Fruit fly (Drosophila melanogaster) whole organism, embryonic: ENCODE data around the gene CG13114.
A peak's percentile ranks its signal among the peaks of the same experiment; 100 is the strongest.

Source experiments
- Bgb ChIP-seq: fragments of 200-800 bp; sonication (Bioruptor generic); IDR thresholded peaks from 2 replicates; pipeline ENCODE4 v1.3.6; 2022; ENCODE audit warnings: missing biosample characterization, missing genetic modification characterization; ENCODE audit not compliant: partially characterized antibody
- BtbVII ChIP-seq: fragments of 200-800 bp; sonication (Bioruptor generic); optimal IDR thresholded peaks from 3 replicates; lab custom pipeline; 2017; ENCODE audit warnings: missing biosample characterization, mild to moderate bottlenecking, missing genetic modification characterization
- CG10366 ChIP-seq: fragments of 200-800 bp; sonication (Bioruptor generic); IDR thresholded peaks from 2 replicates; pipeline ENCODE4 v1.3.6; 2022; ENCODE audit warnings: missing biosample characterization, missing genetic modification characterization
- CG13287 ChIP-seq: fragments of 200-800 bp; sonication (Bioruptor generic); IDR thresholded peaks from 2 replicates; pipeline ENCODE4 v1.3.6; 2022; ENCODE audit warnings: missing biosample characterization, missing genetic modification characterization; ENCODE audit not compliant: partially characterized antibody
- CG13894 ChIP-seq: fragments of 200-800 bp; sonication (Bioruptor generic); optimal IDR thresholded peaks from 3 replicates; lab custom pipeline; 2018; ENCODE audit warnings: missing biosample characterization, mild to moderate bottlenecking, missing genetic modification characterization, moderate library complexity
- CG14441 ChIP-seq: fragments of 200-800 bp; sonication (Bioruptor generic); IDR thresholded peaks from 2 replicates; pipeline ENCODE4 v1.3.6; 2022; ENCODE audit warnings: missing biosample characterization, missing genetic modification characterization
- CG16813 ChIP-seq: fragments of 200-800 bp; sonication (Bioruptor generic); IDR thresholded peaks from 3 replicates; pipeline ENCODE4 v1.3.6; 2022; ENCODE audit warnings: missing biosample characterization, missing genetic modification characterization; ENCODE audit not compliant: partially characterized antibody
- CG17829 ChIP-seq: fragments of 200-800 bp; optimal IDR thresholded peaks from 2 replicates; lab custom pipeline; 2019; ENCODE audit warnings: missing biosample characterization, mild to moderate bottlenecking, missing genetic modification characterization, moderate library complexity
- CG18011 ChIP-seq: fragments of 200-800 bp; sonication (Bioruptor generic); optimal IDR thresholded peaks from 2 replicates; lab custom pipeline; 2017; ENCODE audit warnings: missing biosample characterization, missing genetic modification characterization, mild to moderate bottlenecking, moderate library complexity, missing genotype
- CG18262 ChIP-seq: fragments of 200-800 bp; optimal IDR thresholded peaks from 3 replicates; lab custom pipeline; 2019; ENCODE audit warnings: missing biosample characterization, mild to moderate bottlenecking, missing genetic modification characterization, moderate library complexity
- CG2712 ChIP-seq: fragments of 200-800 bp; optimal IDR thresholded peaks from 3 replicates; lab custom pipeline; 2019; ENCODE audit warnings: missing biosample characterization, mild to moderate bottlenecking, missing genetic modification characterization, moderate library complexity
- CG31441 ChIP-seq: fragments of 200-800 bp; sonication (Bioruptor generic); IDR thresholded peaks from 2 replicates; pipeline ENCODE4 v1.3.6; 2022; ENCODE audit warnings: missing biosample characterization, missing genetic modification characterization
- CG3281 ChIP-seq: fragments of 200-800 bp; sonication (Bioruptor generic); optimal IDR thresholded peaks from 3 replicates; lab custom pipeline; 2017; ENCODE audit warnings: missing biosample characterization, mild to moderate bottlenecking, missing genetic modification characterization
- CG34376 ChIP-seq: fragments of 200-800 bp; sonication (Bioruptor generic); optimal IDR thresholded peaks from 2 replicates; lab custom pipeline; 2018; ENCODE audit warnings: missing biosample characterization, mild to moderate bottlenecking, missing genetic modification characterization
- CG34422 ChIP-seq: fragments of 200-800 bp; sonication (Bioruptor generic); IDR thresholded peaks from 3 replicates; pipeline ENCODE4 v1.3.6; 2022; ENCODE audit warnings: missing biosample characterization, missing genetic modification characterization
- Dp ChIP-seq: fragments of 200-800 bp; sonication (Bioruptor generic); optimal IDR thresholded peaks from 2 replicates; lab custom pipeline; 2018; ENCODE audit warnings: missing biosample characterization, mild to moderate bottlenecking, missing genetic modification characterization, moderate library complexity
- Drgx ChIP-seq: fragments of 200-800 bp; sonication (Bioruptor generic); IDR thresholded peaks from 2 replicates; pipeline ENCODE4 v1.3.6; 2022; ENCODE audit warnings: missing biosample characterization, missing genetic modification characterization
- ERR ChIP-seq: fragments of 200-800 bp; sonication (Bioruptor generic); optimal IDR thresholded peaks from 2 replicates; lab custom pipeline; 2016; ENCODE audit warnings: missing biosample characterization, missing genetic modification characterization
- Elba2 ChIP-seq: fragments of 200-800 bp; sonication (Bioruptor generic); optimal IDR thresholded peaks from 3 replicates; lab custom pipeline; 2016; ENCODE audit warnings: missing biosample characterization, missing genetic modification characterization
- HLH3B ChIP-seq: fragments of 200-800 bp; sonication (Bioruptor generic); IDR thresholded peaks from 2 replicates; pipeline ENCODE4 v1.3.6; 2022; ENCODE audit warnings: missing biosample characterization, missing genetic modification characterization
- Kr ChIP-seq: fragments of 200-800 bp; sonication (Bioruptor generic); optimal IDR thresholded peaks from 2 replicates; lab custom pipeline; 2017; ENCODE audit warnings: missing biosample characterization, mild to moderate bottlenecking, missing genetic modification characterization
- Lim3 ChIP-seq: fragments of 200-800 bp; sonication (Bioruptor generic); IDR thresholded peaks from 2 replicates; pipeline ENCODE4 v1.3.6; 2022; ENCODE audit warnings: missing biosample characterization, missing genetic modification characterization
- MBD-R2 ChIP-seq: fragments of 200-800 bp; sonication (Bioruptor generic); IDR thresholded peaks from 2 replicates; pipeline ENCODE4 v1.3.6; 2022; ENCODE audit warnings: missing biosample characterization, missing genetic modification characterization
- Med ChIP-seq: fragments of 200-800 bp; sonication (Bioruptor generic); peaks from one replicate; lab custom pipeline; 2016; ENCODE audit warnings: missing biosample characterization, missing genetic modification characterization, mild to moderate bottlenecking, inconsistent platforms, moderate library complexity
- Oaz ChIP-seq: fragments of 200-800 bp; sonication (Bioruptor generic); IDR thresholded peaks from 2 replicates; pipeline ENCODE4 v1.3.6; 2022; ENCODE audit warnings: missing biosample characterization, missing genetic modification characterization
- Sry-δ ChIP-seq: fragments of 200-800 bp; sonication (Bioruptor generic); optimal IDR thresholded peaks from 2 replicates; lab custom pipeline; 2016; ENCODE audit warnings: missing biosample characterization, missing genetic modification characterization
- al ChIP-seq: fragments of 200-800 bp; sonication (Bioruptor generic); IDR thresholded peaks from 2 replicates; pipeline ENCODE4 v1.3.6; 2022; ENCODE audit warnings: missing biosample characterization, missing genetic modification characterization
- chn ChIP-seq: fragments of 200-800 bp; sonication (Bioruptor generic); optimal IDR thresholded peaks from 2 replicates; lab custom pipeline; 2016; ENCODE audit warnings: missing biosample characterization, missing genetic modification characterization
- crp ChIP-seq, 2 experiments: fragments of 200-800 bp; sonication (Bioruptor generic); optimal IDR thresholded peaks; 2 replicates in 1 of 2; 3 replicates in 1 of 2; lab custom pipeline; 2017; ENCODE audit warnings: missing biosample characterization in 2 of 2, missing genetic modification characterization in 2 of 2, mild to moderate bottlenecking in 1 of 2, moderate library complexity in 1 of 2
- ewg ChIP-seq: fragments of 200-800 bp; sonication (Bioruptor generic); optimal IDR thresholded peaks from 3 replicates; lab custom pipeline; 2017; ENCODE audit warnings: mild to moderate bottlenecking, missing biosample characterization, missing genetic modification reagents, missing genetic modification characterization
- gce ChIP-seq: fragments of 200-800 bp; sonication (Bioruptor generic); IDR thresholded peaks from 3 replicates; pipeline ENCODE4 v1.3.6; 2022; ENCODE audit warnings: missing biosample characterization, missing genetic modification characterization
- gfzf ChIP-seq: fragments of 200-800 bp; sonication (Bioruptor generic); optimal IDR thresholded peaks from 2 replicates; lab custom pipeline; 2016; ENCODE audit warnings: missing biosample characterization, mild to moderate bottlenecking, missing genetic modification characterization, moderate library complexity
- gsb ChIP-seq: fragments of 200-800 bp; sonication (Bioruptor generic); IDR thresholded peaks from 2 replicates; pipeline ENCODE4 v1.3.6; 2022; ENCODE audit warnings: missing biosample characterization, missing genetic modification characterization
- ind ChIP-seq: fragments of 200-800 bp; sonication (Bioruptor generic); optimal IDR thresholded peaks from 3 replicates; lab custom pipeline; 2016; ENCODE audit warnings: missing biosample characterization, missing genetic modification characterization
- kni ChIP-seq: fragments of 200-800 bp; sonication (Bioruptor generic); optimal IDR thresholded peaks from 3 replicates; lab custom pipeline; 2017; ENCODE audit warnings: mild to moderate bottlenecking, missing biosample characterization, missing genetic modification reagents, missing genetic modification characterization
- onecut ChIP-seq: fragments of 200-800 bp; sonication (Bioruptor generic); IDR thresholded peaks from 2 replicates; pipeline ENCODE4 v1.3.6; 2022; ENCODE audit warnings: missing biosample characterization, missing genetic modification characterization
- phol ChIP-seq: fragments of 200-800 bp; sonication (Bioruptor generic); optimal IDR thresholded peaks from 3 replicates; lab custom pipeline; 2018; ENCODE audit warnings: missing biosample characterization, mild to moderate bottlenecking, missing genetic modification characterization, moderate library complexity
- prd ChIP-seq, 3 experiments: fragments of >200 bp in 2 of 3; fragments of 200-800 bp in 1 of 3; sonication (Bioruptor generic) in 1 of 3; optimal IDR thresholded peaks in 2 of 3; IDR thresholded peaks in 1 of 3; 2 replicates in 2 of 3; 3 replicates in 1 of 3; pipeline versions ENCODE4 v1.3.6 to Lab custom; 2017 to 2022; ENCODE audit warnings: missing biosample characterization in 1 of 3, missing genetic modification characterization in 1 of 3
- salm ChIP-seq: fragments of 200-800 bp; sonication (Bioruptor generic); optimal IDR thresholded peaks from 2 replicates; lab custom pipeline; 2018; ENCODE audit warnings: missing biosample characterization, mild to moderate bottlenecking, missing genetic modification characterization
- shn ChIP-seq: fragments of 200-800 bp; sonication (Bioruptor generic); optimal IDR thresholded peaks from 3 replicates; lab custom pipeline; 2016; ENCODE audit warnings: missing biosample characterization, missing genetic modification characterization
- sima ChIP-seq: fragments of 200-800 bp; sonication (Bioruptor generic); optimal IDR thresholded peaks from 2 replicates; lab custom pipeline; 2016; ENCODE audit warnings: missing biosample characterization, missing genetic modification characterization
- slbo ChIP-seq: fragments of 200-800 bp; sonication (Bioruptor generic); IDR thresholded peaks from 2 replicates; pipeline ENCODE4 v1.3.6; 2022; ENCODE audit warnings: missing biosample characterization, missing genetic modification characterization
- sqz ChIP-seq: fragments of 200-800 bp; sonication (Bioruptor generic); optimal IDR thresholded peaks from 3 replicates; lab custom pipeline; 2018; ENCODE audit warnings: missing biosample characterization, mild to moderate bottlenecking, missing genetic modification characterization
- stc ChIP-seq: fragments of 200-800 bp; sonication (Bioruptor generic); IDR thresholded peaks from 2 replicates; pipeline ENCODE4 v1.3.6; 2022; ENCODE audit warnings: missing biosample characterization, missing genetic modification characterization
- tll ChIP-seq, 2 experiments: fragments of 200-800 bp in 1 of 2; fragments of >200 bp in 1 of 2; sonication (Bioruptor generic) in 1 of 2; optimal IDR thresholded peaks; 2 replicates each; lab custom pipeline; 2017 to 2019; ENCODE audit warnings: missing biosample characterization in 2 of 2, missing genetic modification characterization in 2 of 2, mild to moderate bottlenecking in 1 of 2, moderate library complexity in 1 of 2
- wdn ChIP-seq: fragments of 200-800 bp; sonication (Bioruptor generic); IDR thresholded peaks from 2 replicates; pipeline ENCODE4 v1.3.6; 2022; ENCODE audit warnings: missing biosample characterization, missing genetic modification characterization
- zfh1 ChIP-seq: fragments of 200-800 bp; sonication (Bioruptor generic); IDR thresholded peaks from 3 replicates; pipeline ENCODE4 v1.3.6; 2022; ENCODE audit warnings: missing biosample characterization, missing genetic modification characterization

The CG13114 gene

DNA sequence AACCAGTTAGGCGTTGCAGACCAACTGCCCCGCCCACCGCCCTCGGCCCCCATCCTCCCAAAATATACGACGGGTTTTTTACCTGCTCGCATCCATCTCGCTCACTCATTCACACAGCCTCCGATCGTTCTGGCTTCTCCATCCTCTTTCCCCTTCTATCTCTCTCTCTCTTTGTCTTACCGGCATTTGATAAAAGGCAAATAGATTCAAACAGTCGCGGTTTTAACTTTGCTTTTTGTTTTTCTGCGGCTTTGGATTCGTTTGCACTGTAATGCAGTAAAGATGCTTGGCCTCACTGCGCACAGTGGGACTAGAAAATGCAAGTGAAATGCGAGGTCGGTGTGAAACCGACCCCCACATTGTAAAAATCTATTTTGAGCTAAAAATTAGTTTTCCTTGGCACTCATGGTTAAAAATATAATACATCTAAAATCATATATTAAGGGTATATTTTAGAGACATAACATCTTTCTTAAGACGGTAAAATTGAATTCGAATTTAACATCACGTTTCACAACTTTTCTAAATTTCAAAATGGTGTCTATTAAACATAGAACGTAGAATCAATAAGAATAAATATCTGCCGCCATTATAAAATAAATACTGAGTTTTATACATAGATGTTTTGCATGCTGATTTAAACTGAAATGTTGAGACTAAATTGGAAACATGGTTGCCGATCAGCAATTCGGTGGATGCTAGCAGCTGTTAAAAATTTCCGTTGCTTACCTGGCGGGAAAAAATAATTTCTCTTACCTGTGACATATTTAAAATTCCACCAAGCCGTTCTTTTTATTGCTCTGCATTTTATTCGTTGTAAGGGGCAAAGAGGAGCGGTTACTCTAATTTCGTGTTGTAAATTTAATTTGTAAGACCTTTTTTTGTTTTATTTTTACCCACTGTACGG, 49.0 kb upstream of the CG13114 start (continued):
- no peak for TF ChIP-seq al (GFP tag; lab: Robert Waterston, UW)
- peak; percentile 2 for TF ChIP-seq gfzf
- no peak for TF ChIP-seq crp (GFP tag; optimal IDR thresholded peaks at IDR 0.05; lab: Kevin White, UChicago)
- no peak for TF ChIP-seq wdn (GFP tag; lab: Robert Waterston, UW)
- TF ChIP-seq CG31441 (GFP tag; lab: Robert Waterston, UW), result peak; percentile 30; the same call in 1 of the 2 replicates
- TF ChIP-seq CG3281, result no peak
- no peak for TF ChIP-seq sima (GFP tag; lab: Kevin White, UChicago)
- TF ChIP-seq CG34422, result 0 out of 3 replicates have a peak, but pooled peaks have one; percentile 35
- no peak for TF ChIP-seq Sry-δ (GFP tag; lab: Kevin White, UChicago)
- no peak for TF ChIP-seq prd (optimal IDR thresholded peaks at IDR 0.05; lab: Kevin White, UChicago)
- peak; percentile 49; the same call in 1 of the 3 replicates for TF ChIP-seq prd (GFP tag; IDR thresholded peaks at IDR 0.05; lab: Robert Waterston, UW)
- peak; percentile 25 for TF ChIP-seq phol (tag; lab: Kevin White, UChicago)
- TF ChIP-seq CG18262 (tag; lab: Kevin White, UChicago), result peak; percentile 43
- TF ChIP-seq CG17829, result peak; percentile 3
- peak in 1 of 2 experiments; percentile 74 for TF ChIP-seq tll (GFP tag; optimal IDR thresholded peaks at IDR 0.05; lab: Kevin White, UChicago)
- no peak for TF ChIP-seq Elba2 (GFP tag; lab: Kevin White, UChicago)
- TF ChIP-seq CG10366 (GFP tag; lab: Robert Waterston, UW), result no peak
- peak; percentile 44; the same call in 1 of the 2 replicates for TF ChIP-seq CG14441
- TF ChIP-seq CG16813 (GFP tag; lab: Robert Waterston, UW), result no peak
- peak; percentile 23 for TF ChIP-seq CG13894
- peak; percentile 47 for TF ChIP-seq Drgx (GFP tag; lab: Robert Waterston, UW)
- TF ChIP-seq BtbVII (GFP tag; lab: Kevin White, UChicago), result no peak
- no peak for TF ChIP-seq CG34376 (GFP tag; lab: Kevin White, UChicago)
- 0 out of 2 replicates have a peak, but pooled peaks have one; percentile 11 for TF ChIP-seq slbo (GFP tag; lab: Robert Waterston, UW)
- TF ChIP-seq shn, result no peak
- TF ChIP-seq CG2712 (tag; lab: Kevin White, UChicago), result peak; percentile 19
- no peak for TF ChIP-seq Kr (GFP tag; lab: Kevin White, UChicago)
- TF ChIP-seq MBD-R2 (GFP tag; lab: Robert Waterston, UW), result no peak; the same call in 1 of the 2 replicates
- TF ChIP-seq gsb (GFP tag; lab: Robert Waterston, UW), result no peak
- TF ChIP-seq kni (GFP tag; lab: Kevin White, UChicago), result peak; percentile 40
- TF ChIP-seq Lim3 (GFP tag; lab: Robert Waterston, UW), result no peak
- TF ChIP-seq Oaz (GFP tag; lab: Robert Waterston, UW), result no peak
- no peak for TF ChIP-seq salm
- peak; percentile 12 for TF ChIP-seq chn (GFP tag; lab: Kevin White, UChicago)
- peak; percentile 47 for TF ChIP-seq sqz (GFP tag; lab: Kevin White, UChicago)
- no peak for TF ChIP-seq ERR (GFP tag; lab: Kevin White, UChicago)
- no peak; the same call in 1 of the 2 replicates for TF ChIP-seq CG13287
- 0 out of 2 replicates have a peak, but pooled peaks have one; percentile 12 for TF ChIP-seq stc (GFP tag; lab: Robert Waterston, UW)
- TF ChIP-seq Dp (GFP tag; lab: Kevin White, UChicago), result no peak
- TF ChIP-seq gce (GFP tag; lab: Robert Waterston, UW), result no peak
- peak; percentile 85 for TF ChIP-seq Med (GFP tag; lab: Kevin White, UChicago)
- TF ChIP-seq onecut (GFP tag; lab: Robert Waterston, UW), result no peak
- no peak for TF ChIP-seq ewg (GFP tag; lab: Kevin White, UChicago)
- TF ChIP-seq ind (GFP tag; lab: Kevin White, UChicago), result peak; percentile 31
- TF ChIP-seq CG18011, result no peak
- TF ChIP-seq Bgb (GFP tag; lab: Robert Waterston, UW), result no peak
- TF ChIP-seq zfh1, result no peak
- TF ChIP-seq HLH3B (GFP tag; lab: Robert Waterston, UW), result 0 out of 2 replicates have a peak, but pooled peaks have one; percentile 24
